Worm (Caenorhabditis elegans): ENCODE data around the gene pis-1.

pis-1 gene

ce11 chrIV:9762667-9763173, 33.7 kb downstream of the pis-1 start:
- no peak for TF ChIP-seq unc-62 (GFP tag; optimal IDR thresholded peaks at IDR 0.05)

- TF ChIP-seq unc-62 (GFP tag; optimal IDR thresholded peaks at IDR 0.05), result no peak
Observed at ce11 chrIV:9761751-9762150, 34.6 kb downstream of the pis-1 start.

- no peak for TF ChIP-seq unc-62 (GFP tag; optimal IDR thresholded peaks at IDR 0.05)
Observed at ce11 chrIV:9757425-9757740, 39.0 kb downstream of the pis-1 start, which contains the start of gene nhr-97. TSS of gene nhr-97 (plus strand) at chrIV:9757641.

- TF ChIP-seq unc-62 (GFP tag; optimal IDR thresholded peaks at IDR 0.05), result no peak
Observed at ce11 chrIV:9756647-9757424, 39.6 kb downstream of the pis-1 start.

ce11 chrIV:9755713-9756112, 40.7 kb downstream of the pis-1 start:
- TF ChIP-seq unc-62 (GFP tag; optimal IDR thresholded peaks at IDR 0.05), result no peak

- TF ChIP-seq unc-62 (GFP tag; optimal IDR thresholded peaks at IDR 0.05), result no peak
Observed at ce11 chrIV:9748342-9748741, 48.1 kb downstream of the pis-1 start, which contains the start of gene C28D4.8. TSS of gene C28D4.8 (minus strand) at chrIV:9748442.

- TF ChIP-seq unc-62 (GFP tag; optimal IDR thresholded peaks at IDR 0.05), result no peak
Observed at ce11 chrIV:9746762-9747161, 49.6 kb downstream of the pis-1 start, which contains the start of gene C28D4.5. TSS of gene C28D4.5 (minus strand) at chrIV:9746862.

ce11 chrIV:9744905-9745304, 51.5 kb downstream of the pis-1 start, which contains the start of gene C28D4.4:
TSS of gene C28D4.4 (minus strand) at chrIV:9745005.
- TF ChIP-seq unc-62 (GFP tag; optimal IDR thresholded peaks at IDR 0.05), result no peak

ce11 chrIV:9742883-9743282, 53.5 kb downstream of the pis-1 start, which contains the start of gene C28D4.7:
TSS of gene C28D4.7 (minus strand) at chrIV:9743147.
- no peak for TF ChIP-seq unc-62 (GFP tag; optimal IDR thresholded peaks at IDR 0.05)

Data from whole organism, dauer.